In the genomic region with DNA sequence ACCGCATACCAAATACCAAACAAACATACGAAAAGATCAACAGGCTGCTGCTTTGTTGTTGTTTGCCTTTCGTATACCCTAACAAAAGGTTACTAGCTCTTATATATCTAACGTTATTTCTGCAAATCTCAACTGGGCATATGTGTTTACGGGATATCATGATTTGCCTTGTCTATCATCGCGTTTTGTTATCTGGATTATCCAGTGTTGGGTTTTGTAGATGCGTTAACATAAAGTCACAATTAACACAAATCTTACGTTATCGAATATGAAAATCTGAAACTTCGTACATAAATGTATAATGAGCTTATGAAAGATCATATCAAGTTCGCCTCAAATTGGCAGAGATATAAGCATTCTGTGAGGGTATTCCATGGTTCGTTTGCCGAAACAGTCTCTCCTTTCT, we compare ENCODE assay signal across 1 fruit fly cellular context.
A peak's percentile ranks its signal among the peaks of the same experiment; 100 is the strongest.
TF ChIP-seq lines count a peak whose summit lies in the region.

No protein-coding gene starts in this region.

TF ChIP-seq in whole organism, embryonic, 481 proteins besides CTCF, POLR2A, EP300 and RAD21 (continued from another document):
- TF ChIP-seq CG9817 (tag; optimal IDR thresholded peaks at IDR 0.05; lab: Kevin White, UChicago), result no peak
- peak; percentile 76 for TF ChIP-seq CG9727 (GFP tag; optimal IDR thresholded peaks at IDR 0.05; lab: Kevin White, UChicago)
- peak; percentile 51 for TF ChIP-seq Med (GFP tag; lab: Kevin White, UChicago)
- peak; percentile 28 for TF ChIP-seq CG2678 (tag; optimal IDR thresholded peaks at IDR 0.05; lab: Kevin White, UChicago)
- peak; percentile 13 for TF ChIP-seq CG2120 (GFP tag; optimal IDR thresholded peaks at IDR 0.05; lab: Kevin White, UChicago)
- peak; percentile 34 for TF ChIP-seq pum (GFP tag; optimal IDR thresholded peaks at IDR 0.05; lab: Kevin White, UChicago)
- peak; percentile 40; the same call in 1 of the 3 replicates for TF ChIP-seq otp (GFP tag; IDR thresholded peaks at IDR 0.05; lab: Robert Waterston, UW)
- TF ChIP-seq CG10209 (GFP tag; optimal IDR thresholded peaks at IDR 0.05; lab: Kevin White, UChicago), result peak; percentile 37
- TF ChIP-seq phol (tag; optimal IDR thresholded peaks at IDR 0.05; lab: Kevin White, UChicago), result peak; percentile 45
- TF ChIP-seq trem (tag; optimal IDR thresholded peaks at IDR 0.05; lab: Kevin White, UChicago), result peak; percentile 6
- TF ChIP-seq CG15011 (GFP tag; optimal IDR thresholded peaks at IDR 0.05; lab: Kevin White, UChicago), result peak; percentile 33
- peak; percentile 12 for TF ChIP-seq CG16863 (GFP tag; optimal IDR thresholded peaks at IDR 0.05; lab: Kevin White, UChicago)
- TF ChIP-seq ash1 (GFP tag; optimal IDR thresholded peaks at IDR 0.05; lab: Kevin White, UChicago), result no peak
- TF ChIP-seq CG11504 (tag; optimal IDR thresholded peaks at IDR 0.05; lab: Kevin White, UChicago), result peak; percentile 23
- TF ChIP-seq lmd (GFP tag; IDR thresholded peaks at IDR 0.05; lab: Robert Waterston, UW), result no peak
- peak; percentile 35 for TF ChIP-seq CG6813 (GFP tag; optimal IDR thresholded peaks at IDR 0.05; lab: Kevin White, UChicago)
- TF ChIP-seq Usf (GFP tag; optimal IDR thresholded peaks at IDR 0.05; lab: Kevin White, UChicago), result peak; percentile 22
- TF ChIP-seq Sox102F (GFP tag; optimal IDR thresholded peaks at IDR 0.05; lab: Kevin White, UChicago), result peak; percentile 1
- TF ChIP-seq CG34376 (GFP tag; optimal IDR thresholded peaks at IDR 0.05; lab: Kevin White, UChicago), result no peak
- TF ChIP-seq Mes4 (GFP tag; optimal IDR thresholded peaks at IDR 0.05; lab: Kevin White, UChicago), result peak; percentile 18
- no peak for TF ChIP-seq Sox100B (GFP tag; optimal IDR thresholded peaks at IDR 0.05; lab: Kevin White, UChicago)
- 0 out of 3 replicates have a peak, but pooled peaks have one; percentile 8 for TF ChIP-seq CG2199 (GFP tag; IDR thresholded peaks at IDR 0.05; lab: Robert Waterston, UW)
- TF ChIP-seq row (GFP tag; IDR thresholded peaks at IDR 0.05; lab: Robert Waterston, UW), result peak; percentile 46; the same call in 1 of the 3 replicates
- TF ChIP-seq grau (tag; optimal IDR thresholded peaks at IDR 0.05; lab: Kevin White, UChicago), result peak; percentile 34
- TF ChIP-seq CG18262 (tag; optimal IDR thresholded peaks at IDR 0.05; lab: Kevin White, UChicago), result peak; percentile 61
- TF ChIP-seq CG18011 (GFP tag; optimal IDR thresholded peaks at IDR 0.05; lab: Kevin White, UChicago), result no peak
- TF ChIP-seq CG10979 (tag; optimal IDR thresholded peaks at IDR 0.05; lab: Kevin White, UChicago), result peak; percentile 51
- TF ChIP-seq CG7839 (tag; optimal IDR thresholded peaks at IDR 0.05; lab: Kevin White, UChicago), result peak; percentile 2
- TF ChIP-seq jing (GFP tag; optimal IDR thresholded peaks at IDR 0.05; lab: Kevin White, UChicago), result peak; percentile 2
- no peak for TF ChIP-seq Ptx1 (GFP tag; IDR thresholded peaks at IDR 0.05; lab: Robert Waterston, UW)
- TF ChIP-seq CG14710 (tag; optimal IDR thresholded peaks at IDR 0.05; lab: Kevin White, UChicago), result peak; percentile 57
- TF ChIP-seq tio (GFP tag; optimal IDR thresholded peaks at IDR 0.05; lab: Kevin White, UChicago), result peak; percentile 28
- TF ChIP-seq onecut (GFP tag; IDR thresholded peaks at IDR 0.05; lab: Robert Waterston, UW), result peak; percentile 3; the same call in 1 of the 2 replicates
- peak; percentile 2 for TF ChIP-seq CG10274 (GFP tag; optimal IDR thresholded peaks at IDR 0.05; lab: Kevin White, UChicago)
- peak; percentile 58 for TF ChIP-seq CG33557 (GFP tag; optimal IDR thresholded peaks at IDR 0.05; lab: Kevin White, UChicago)
- TF ChIP-seq kah (GFP tag; optimal IDR thresholded peaks at IDR 0.05; lab: Kevin White, UChicago), result peak; percentile 25
- peak; percentile 45 for TF ChIP-seq CG2712 (tag; optimal IDR thresholded peaks at IDR 0.05; lab: Kevin White, UChicago)
